Worm (Caenorhabditis elegans): Measurements from ENCODE around the gene clec-258.

The clec-258 gene

DNA sequence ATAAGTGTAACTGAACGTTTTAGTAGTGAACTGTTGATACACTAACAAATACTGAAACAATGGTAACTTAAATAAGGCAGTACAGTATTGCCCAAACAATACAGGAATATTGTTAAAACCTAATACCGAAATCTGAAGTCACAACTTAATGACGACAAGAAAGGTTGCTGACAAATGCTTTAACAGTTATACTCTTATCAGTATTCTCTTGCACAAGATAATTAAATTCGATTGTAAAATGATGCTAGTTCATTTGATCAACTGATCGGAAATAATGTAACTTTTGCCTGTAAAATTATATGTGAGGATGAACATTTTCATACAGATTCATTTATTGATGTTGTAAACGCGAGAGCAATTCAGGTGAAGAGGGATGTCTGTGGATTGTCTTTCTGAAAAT, 43.3 kb downstream of the clec-258 start:
- TF ChIP-seq tab-1 (GFP tag; IDR thresholded peaks at IDR 0.05), result no peak
- TF ChIP-seq med-1 (GFP tag; optimal IDR thresholded peaks at IDR 0.05; ENCODE audit: insufficient read depth), result no peak
- TF ChIP-seq cog-1 (tag; optimal IDR thresholded peaks at IDR 0.05), result no peak
- TF ChIP-seq klf-2 (GFP tag; conservative IDR thresholded peaks at IDR 0.05), result no peak

DNA sequence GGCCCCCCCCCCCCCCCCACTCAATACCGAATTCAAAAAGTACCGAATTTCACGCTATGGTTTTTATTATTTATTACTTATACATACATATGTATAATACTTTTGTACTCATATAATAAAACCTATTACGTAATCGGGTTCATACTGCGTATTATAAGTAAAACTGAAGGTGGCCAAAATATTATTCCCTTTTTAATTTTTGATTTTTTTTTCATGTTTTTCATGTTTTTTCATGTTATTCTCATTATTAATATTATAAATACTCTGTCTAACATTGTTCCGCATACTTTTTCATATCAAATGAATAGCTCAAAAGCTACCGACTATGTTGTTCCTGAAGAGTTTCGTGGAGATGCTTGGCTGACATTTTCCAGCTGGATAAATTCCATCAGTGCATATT, 47.9 kb downstream of the clec-258 start, which contains the start of gene srw-38:
srw-38 (plus strand) TSS at position 301 of the 400 bp plus-strand sequence.
- no peak for TF ChIP-seq ztf-29 (GFP tag; IDR thresholded peaks at IDR 0.05)
- TF ChIP-seq klf-2 (GFP tag; conservative IDR thresholded peaks at IDR 0.05), result no peak
- TF ChIP-seq ref-1 (GFP tag; conservative IDR thresholded peaks at IDR 0.05), result no peak
- TF ChIP-seq flt-1 (GFP tag; IDR thresholded peaks at IDR 0.05), result no peak
- no peak for TF ChIP-seq cog-1 (tag; optimal IDR thresholded peaks at IDR 0.05)
- no peak for TF ChIP-seq ztf-23 (GFP tag; IDR thresholded peaks at IDR 0.05)
- no peak for TF ChIP-seq med-1 (GFP tag; optimal IDR thresholded peaks at IDR 0.05; ENCODE audit: insufficient read depth)
- no peak for TF ChIP-seq tab-1 (GFP tag; IDR thresholded peaks at IDR 0.05)
- TF ChIP-seq T22C8.4 (GFP tag; IDR thresholded peaks at IDR 0.05), result no peak
